Worm (Caenorhabditis elegans): ENCODE measurements around the gene ocam-1.

ocam-1 gene

DNA sequence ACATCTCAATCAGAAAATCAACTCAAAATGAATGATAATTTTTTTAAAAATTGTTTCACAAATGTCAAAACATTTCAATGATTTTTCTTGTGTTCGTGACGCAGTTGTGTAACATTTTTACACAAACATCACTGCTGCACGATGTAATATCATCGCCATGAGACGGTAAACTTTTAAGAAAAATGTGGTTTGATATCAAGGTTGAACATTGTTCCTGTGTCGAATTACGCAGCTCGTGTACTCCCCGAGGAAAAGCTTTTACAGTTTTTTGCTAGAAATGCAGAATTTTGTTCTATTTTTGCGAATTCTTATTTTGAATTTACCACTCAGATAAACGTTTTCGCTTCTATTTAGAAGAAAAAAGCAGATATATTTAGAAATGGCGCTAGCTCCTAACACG lies 30.1 kb upstream of the ocam-1 start:
- TF ChIP-seq ets-5 (GFP tag; IDR thresholded peaks at IDR 0.05) (no peak), nhr-71 (tag; optimal IDR thresholded peaks at IDR 0.05) (peak; percentile 47), lin-14 (GFP tag; optimal IDR thresholded peaks at IDR 0.05) (peak; percentile 41), ztf-4 (tag; optimal IDR thresholded peaks at IDR 0.05) (peak; percentile 24), grh-1 (GFP tag; IDR thresholded peaks at IDR 0.05) (no peak), snu-23 (GFP tag; optimal IDR thresholded peaks at IDR 0.05) (peak; percentile 35), Y116A8C.19 (tag; optimal IDR thresholded peaks at IDR 0.05; ENCODE audit: borderline replicate concordance) (no peak), nhr-20 (tag; optimal IDR thresholded peaks at IDR 0.05) (peak; percentile 12), elt-3 (tag; optimal IDR thresholded peaks at IDR 0.05) (peak in 1 of 6 experiments; percentile 0), rnt-1 (tag; optimal IDR thresholded peaks at IDR 0.05) (peak; percentile 19), nhr-90 (tag; optimal IDR thresholded peaks at IDR 0.05; ENCODE audit: poor library complexity) (peak; percentile 18)

DNA sequence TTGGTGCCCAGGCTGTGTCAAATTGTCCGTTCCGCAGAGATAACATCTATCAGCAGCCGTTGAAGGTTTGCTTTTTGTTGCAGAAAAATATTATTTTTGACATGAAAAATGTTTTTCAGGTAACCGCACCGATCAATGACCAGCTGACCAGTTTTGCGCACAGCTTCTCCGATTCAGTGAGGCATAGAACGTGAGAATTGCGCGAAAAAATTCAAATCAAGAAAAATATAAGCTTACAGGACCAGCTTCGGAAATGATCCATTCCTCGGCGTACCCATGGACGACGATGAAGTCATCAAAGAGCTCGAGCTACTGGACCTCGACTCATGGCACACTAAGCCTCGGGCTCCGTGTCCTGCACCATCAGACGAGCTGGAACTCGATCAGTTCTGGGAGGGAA lies 27.0 kb upstream of the ocam-1 start:
- TF ChIP-seq mab-9 (GFP tag; IDR thresholded peaks at IDR 0.05) (0 out of 2 replicates have a peak, but pooled peaks have one; percentile 6), efl-1 (optimal IDR thresholded peaks at IDR 0.05) (no peak), efl-1 (GFP tag; optimal IDR thresholded peaks at IDR 0.05 in 1 of 2) (peak in 1 of 2 experiments; percentile 90), lin-13 (GFP tag; optimal IDR thresholded peaks at IDR 0.05) (no peak), elt-3 (tag; optimal IDR thresholded peaks at IDR 0.05) (no peak), nhr-85 (tag) (no peak)

DNA sequence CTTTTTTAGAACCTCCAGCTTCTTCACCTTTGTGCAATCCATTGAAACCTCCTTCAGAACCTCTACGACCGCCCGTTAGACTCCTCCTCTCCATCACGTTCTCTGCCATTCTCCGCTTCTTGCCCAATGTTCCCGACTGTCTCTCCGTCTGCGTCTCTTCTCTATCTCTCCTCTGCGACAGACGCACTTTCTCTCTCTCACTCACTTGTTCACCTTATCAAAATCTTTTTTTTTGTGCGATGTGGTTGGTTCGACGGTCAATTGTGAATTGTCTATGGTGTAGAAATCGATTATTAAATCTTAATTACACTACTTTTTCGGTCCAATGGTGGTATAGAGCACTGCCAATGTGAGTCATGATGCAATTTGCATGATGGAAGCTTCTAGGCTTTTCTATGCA lies 25.9 kb upstream of the ocam-1 start, which contains the start of gene atfs-1:
TSS of gene atfs-1 (plus strand) at position 213 of the 400 bp plus-strand sequence.
- TF ChIP-seq lin-14 (GFP tag; optimal IDR thresholded peaks at IDR 0.05) (peak; percentile 90), nhr-19 (GFP tag; conservative IDR thresholded peaks at IDR 0.05) (peak; percentile 74), fos-1 (tag; optimal IDR thresholded peaks at IDR 0.05) (peak; percentile 21), irx-1 (tag; optimal IDR thresholded peaks at IDR 0.05) (no peak), fkh-10 (GFP tag; optimal IDR thresholded peaks at IDR 0.05) (no peak), nhr-11 (tag; optimal IDR thresholded peaks at IDR 0.05) (no peak), snu-23 (GFP tag; optimal IDR thresholded peaks at IDR 0.05) (peak; percentile 86), aly-2 (tag; optimal IDR thresholded peaks at IDR 0.05) (peak; percentile 47), elt-2 (tag; optimal IDR thresholded peaks at IDR 0.05) (peak; percentile 66), alr-1 (tag; optimal IDR thresholded peaks at IDR 0.05; ENCODE audit: borderline replicate concordance) (no peak), lin-13 (GFP tag; optimal IDR thresholded peaks at IDR 0.05) (peak; percentile 51), zip-4 (GFP tag; optimal IDR thresholded peaks at IDR 0.05) (peak; percentile 47), skn-1 (tag; optimal IDR thresholded peaks at IDR 0.05) (peak; percentile 3), dpl-1 (GFP tag; optimal IDR thresholded peaks at IDR 0.05) (peak in 2 of 3 experiments; percentile 36 to 43), nhr-85 (tag) (peak; percentile 78), nhr-20 (tag; optimal IDR thresholded peaks at IDR 0.05) (peak; percentile 82), elt-3 (tag; optimal IDR thresholded peaks at IDR 0.05) (peak in 1 of 6 experiments; percentile 36), rnt-1 (tag; optimal IDR thresholded peaks at IDR 0.05) (peak; percentile 83), mab-9 (GFP tag; IDR thresholded peaks at IDR 0.05) (0 out of 2 replicates have a peak, but pooled peaks have one; percentile 19), lir-3 (tag; optimal IDR thresholded peaks at IDR 0.05; ENCODE audit: poor library complexity) (no peak), mep-1 (tag; optimal IDR thresholded peaks at IDR 0.05) (peak; percentile 64), ceh-88 (GFP tag; IDR thresholded peaks at IDR 0.05) (no peak), jun-1 (tag; optimal IDR thresholded peaks at IDR 0.05) (peak; percentile 70), lin-35 (GFP tag; optimal IDR thresholded peaks at IDR 0.05) (peak; percentile 55 to 78), tbx-2 (tag; optimal IDR thresholded peaks at IDR 0.05) (peak; percentile 67), nhr-90 (tag; optimal IDR thresholded peaks at IDR 0.05; ENCODE audit: poor library complexity) (peak; percentile 73), nhr-47 (tag; optimal IDR thresholded peaks at IDR 0.05) (peak; percentile 72), blmp-1 (tag; optimal IDR thresholded peaks at IDR 0.05) (peak; percentile 99), swsn-7 (tag; optimal IDR thresholded peaks at IDR 0.05) (peak; percentile 72), ceh-90 (tag; optimal IDR thresholded peaks at IDR 0.05) (no peak), lin-15B (tag; optimal IDR thresholded peaks at IDR 0.05) (peak; percentile 21), egl-27 (tag; optimal IDR thresholded peaks at IDR 0.05) (peak in 1 of 2 experiments; percentile 6), dsc-1 (tag; optimal IDR thresholded peaks at IDR 0.05) (peak; percentile 20), ceh-8 (GFP tag; optimal IDR thresholded peaks at IDR 0.05) (no peak), lsy-2 (tag; optimal IDR thresholded peaks at IDR 0.05) (peak; percentile 49 to 68), ces-1 (GFP tag; optimal IDR thresholded peaks at IDR 0.05) (no peak), nhr-76 (tag; optimal IDR thresholded peaks at IDR 0.05) (no peak), mdl-1 (tag; optimal IDR thresholded peaks at IDR 0.05) (peak in 1 of 2 experiments; percentile 68), ceh-82 (tag; optimal IDR thresholded peaks at IDR 0.05) (peak in 2 of 3 experiments; percentile 57 to 67), unc-130 (tag; optimal IDR thresholded peaks at IDR 0.05) (peak; percentile 7)
